Worm (Caenorhabditis elegans): ENCODE results near the gene F55C12.19.
A peak's percentile ranks its signal among the peaks of the same experiment; 100 is the strongest.

F55C12.19 gene

DNA sequence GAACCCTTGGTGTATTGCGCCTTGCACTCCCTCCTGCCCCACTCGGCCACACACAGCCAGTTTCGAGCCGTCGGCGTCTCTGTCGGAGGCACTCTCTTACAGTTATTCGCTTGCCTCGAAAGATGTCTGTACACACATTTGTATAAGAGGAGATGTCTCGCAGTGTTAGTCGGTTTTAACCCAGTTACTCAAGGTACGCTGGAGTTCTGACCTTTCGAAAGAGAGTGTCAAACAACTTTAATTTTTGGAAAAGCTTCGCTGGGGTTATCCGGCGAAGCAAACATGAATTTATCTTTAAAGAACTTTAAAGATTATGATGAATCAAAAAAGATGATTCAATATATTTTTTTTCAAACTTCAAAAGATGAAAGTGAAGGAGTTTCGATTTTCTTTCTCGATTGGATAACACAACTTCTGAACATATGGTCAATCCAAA, 21.2 kb upstream of the F55C12.19 start (continued):
- peak; percentile 95 for TF ChIP-seq ztf-6 (GFP tag; IDR thresholded peaks at IDR 0.05)
- peak; percentile 77; the same call in 1 of the 2 replicates for TF ChIP-seq bed-1 (GFP tag; IDR thresholded peaks at IDR 0.05)
- TF ChIP-seq hsf-1 (GFP tag; IDR thresholded peaks at IDR 0.05) = peak; percentile 82
- peak; percentile 99 for TF ChIP-seq snpc-1.1 (tag; optimal IDR thresholded peaks at IDR 0.05; ENCODE audit: insufficient read depth)
- TF ChIP-seq madf-8 (GFP tag; conservative IDR thresholded peaks at IDR 0.05) = peak; percentile 84
- peak; percentile 84 for TF ChIP-seq egrh-3 (GFP tag; IDR thresholded peaks at IDR 0.05)
- TF ChIP-seq dpff-1 (tag; optimal IDR thresholded peaks at IDR 0.05) = peak; percentile 81
- peak; percentile 87 for TF ChIP-seq mxl-1 (tag; optimal IDR thresholded peaks at IDR 0.05)
- TF ChIP-seq sdz-38 (tag; optimal IDR thresholded peaks at IDR 0.05) = peak; percentile 59
- TF ChIP-seq F55B11.4 (tag; optimal IDR thresholded peaks at IDR 0.05; ENCODE audit: borderline replicate concordance, insufficient read depth) = no peak
- peak; percentile 95 for TF ChIP-seq attf-5 (GFP tag; optimal IDR thresholded peaks at IDR 0.05)
- peak; percentile 98 for TF ChIP-seq atf-7 (tag; optimal IDR thresholded peaks at IDR 0.05)
- TF ChIP-seq F22D6.2 (tag; optimal IDR thresholded peaks at IDR 0.05) = peak; percentile 95
- TF ChIP-seq rcor-1 (GFP tag; IDR thresholded peaks at IDR 0.05) = peak; percentile 99
- TF ChIP-seq zfh-2 (GFP tag; conservative IDR thresholded peaks at IDR 0.05) = peak; percentile 97
- peak; percentile 73; the same call in 1 of the 2 replicates for TF ChIP-seq aptf-2 (GFP tag; conservative IDR thresholded peaks at IDR 0.05)
- peak; percentile 87 for TF ChIP-seq mel-28 (tag; optimal IDR thresholded peaks at IDR 0.05; ENCODE audit: borderline replicate concordance)
- peak; percentile 80 for TF ChIP-seq ztf-25 (GFP tag; IDR thresholded peaks at IDR 0.05)
- TF ChIP-seq ceh-58 (GFP tag; IDR thresholded peaks at IDR 0.05) = peak; percentile 61; the same call in 1 of the 2 replicates
- peak; percentile 98 for TF ChIP-seq somi-1 (GFP tag; optimal IDR thresholded peaks at IDR 0.05)
- TF ChIP-seq ets-4 (GFP tag; optimal IDR thresholded peaks at IDR 0.05) = peak; percentile 94
- peak; percentile 94 for TF ChIP-seq cebp-2 (GFP tag; IDR thresholded peaks at IDR 0.05)
- TF ChIP-seq F23B12.7 (tag; optimal IDR thresholded peaks at IDR 0.05; ENCODE audit: insufficient read depth) = peak; percentile 98
- TF ChIP-seq lag-1 (GFP tag; IDR thresholded peaks at IDR 0.05) = peak; percentile 94
- TF ChIP-seq nhr-80 (tag; optimal IDR thresholded peaks at IDR 0.05) = peak; percentile 81
- peak; percentile 93 for TF ChIP-seq nhr-120 (GFP tag; IDR thresholded peaks at IDR 0.05)
- TF ChIP-seq F57C9.4 (tag; optimal IDR thresholded peaks at IDR 0.05) = peak; percentile 96
- peak; percentile 100 for TF ChIP-seq ama-1 (optimal IDR thresholded peaks at IDR 0.05)
- TF ChIP-seq ama-1 (GFP tag; optimal IDR thresholded peaks at IDR 0.05) = peak; percentile 91 to 94
- TF ChIP-seq lin-40 (tag; optimal IDR thresholded peaks at IDR 0.05) = peak; percentile 99
- TF ChIP-seq bed-2 (GFP tag; IDR thresholded peaks at IDR 0.05) = peak; percentile 94
- TF ChIP-seq ceh-91 (GFP tag; IDR thresholded peaks at IDR 0.05) = peak; percentile 76

DNA sequence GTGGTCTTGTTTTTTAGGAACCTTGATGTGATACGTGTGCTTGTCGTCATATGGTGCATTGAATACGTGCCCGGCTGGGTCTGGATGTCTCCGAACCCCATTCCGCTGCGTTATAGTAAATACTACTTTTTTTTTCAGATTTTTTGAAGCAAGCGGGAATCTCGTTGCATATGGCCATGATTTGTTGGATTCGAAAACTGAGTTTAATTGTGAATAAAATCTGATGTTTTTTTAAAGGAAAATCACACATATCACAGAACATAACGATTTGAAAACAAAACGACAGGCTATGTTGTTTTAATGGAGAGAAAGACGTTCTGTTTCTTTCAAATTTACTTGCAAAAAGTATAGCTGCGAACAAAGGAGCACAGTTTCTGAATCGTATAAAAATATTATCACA, 20.5 kb upstream of the F55C12.19 start, which contains the start of the genes ZK1248.17 and H41C03.3:
TSS of gene ZK1248.17 (minus strand) at position 101 of the 400 bp plus-strand sequence.
TSS of gene H41C03.3 (plus strand) at position 337 of the 400 bp plus-strand sequence.
- no peak for TF ChIP-seq hmg-20 (GFP tag; IDR thresholded peaks at IDR 0.05)
- no peak for TF ChIP-seq cebp-1 (GFP tag; IDR thresholded peaks at IDR 0.05)
- TF ChIP-seq cebp-1 (tag; optimal IDR thresholded peaks at IDR 0.05) = no peak
- TF ChIP-seq ztf-28 (GFP tag; IDR thresholded peaks at IDR 0.05) = no peak
- TF ChIP-seq B0336.3 (GFP tag; IDR thresholded peaks at IDR 0.05) = no peak
- TF ChIP-seq attf-5 (GFP tag; optimal IDR thresholded peaks at IDR 0.05) = no peak
- TF ChIP-seq tbp1 (GFP tag; optimal IDR thresholded peaks at IDR 0.05) = no peak
- no peak for TF ChIP-seq rcor-1 (GFP tag; IDR thresholded peaks at IDR 0.05)
- TF ChIP-seq nhr-179 (tag; optimal IDR thresholded peaks at IDR 0.05) = no peak
- no peak for TF ChIP-seq lin-35 (GFP tag; optimal IDR thresholded peaks at IDR 0.05)
- no peak for TF ChIP-seq B0261.1 (tag; optimal IDR thresholded peaks at IDR 0.05)
- TF ChIP-seq rpc-1 (optimal IDR thresholded peaks at IDR 0.05) = no peak
- TF ChIP-seq rpc-1 (tag; optimal IDR thresholded peaks at IDR 0.05) = no peak
- no peak for TF ChIP-seq unc-130 (GFP tag; optimal IDR thresholded peaks at IDR 0.05)
- TF ChIP-seq K12H6.12 (tag; optimal IDR thresholded peaks at IDR 0.05) = no peak
- no peak for TF ChIP-seq ztf-26 (tag; optimal IDR thresholded peaks at IDR 0.05)
- TF ChIP-seq aptf-2 (GFP tag; conservative IDR thresholded peaks at IDR 0.05) = no peak
- TF ChIP-seq F39B2.1 (GFP tag; IDR thresholded peaks at IDR 0.05) = no peak
- TF ChIP-seq xnd-1 (tag; optimal IDR thresholded peaks at IDR 0.05) = no peak

Measured in whole organism, young adult.